Worm (Caenorhabditis elegans): ENCODE data around the gene F21D9.8.

The F21D9.8 gene

ce11 chrV:19308137-19308536 lies 28.3 kb upstream of the F21D9.8 start:
- no peak for TF ChIP-seq hlh-12 (tag; optimal IDR thresholded peaks at IDR 0.05)
- no peak for TF ChIP-seq rpc-1 (optimal IDR thresholded peaks at IDR 0.05)
- no peak for TF ChIP-seq rpc-1 (tag; optimal IDR thresholded peaks at IDR 0.05)
- TF ChIP-seq hlh-26 (GFP tag; conservative IDR thresholded peaks at IDR 0.05) = 0 out of 2 replicates have a peak, but pooled peaks have one; percentile 13
- no peak for TF ChIP-seq ztf-26 (tag; optimal IDR thresholded peaks at IDR 0.05)
- TF ChIP-seq nhr-120 (GFP tag; IDR thresholded peaks at IDR 0.05) = peak; percentile 91
- no peak for TF ChIP-seq rec-8 (tag; optimal IDR thresholded peaks at IDR 0.05)
- no peak for TF ChIP-seq attf-3 (GFP tag; conservative IDR thresholded peaks at IDR 0.05)
- TF ChIP-seq zfh-2 (GFP tag; conservative IDR thresholded peaks at IDR 0.05) = peak; percentile 69; the same call in 1 of the 2 replicates
- TF ChIP-seq mxl-1 (tag; optimal IDR thresholded peaks at IDR 0.05) = no peak
- no peak for TF ChIP-seq hrde-1 (tag; optimal IDR thresholded peaks at IDR 0.05; ENCODE audit: borderline replicate concordance)
- TF ChIP-seq ztf-25 (GFP tag; IDR thresholded peaks at IDR 0.05) = 0 out of 2 replicates have a peak, but pooled peaks have one; percentile 40

ce11 chrV:19306906-19307305 lies 27.1 kb upstream of the F21D9.8 start, which contains the start of gene F55C9.15:
Gene F55C9.15 (minus strand): TSS chrV:19307006.
- TF ChIP-seq ztf-22 (GFP tag; optimal IDR thresholded peaks at IDR 0.05) (no peak), K12H6.12 (tag; optimal IDR thresholded peaks at IDR 0.05) (no peak), mel-28 (tag; optimal IDR thresholded peaks at IDR 0.05; ENCODE audit: borderline replicate concordance) (no peak), egrh-3 (GFP tag; IDR thresholded peaks at IDR 0.05) (no peak)

ce11 chrV:19303589-19304174 lies 23.9 kb upstream of the F21D9.8 start, which contains the start of the genes fbxb-63 and fbxb-61:
Gene fbxb-63 (minus strand): TSS chrV:19303730.
Gene fbxb-61 (plus strand): TSS chrV:19304124.
- TF ChIP-seq ztf-28 (GFP tag; IDR thresholded peaks at IDR 0.05) = no peak
- TF ChIP-seq sea-2 (GFP tag; IDR thresholded peaks at IDR 0.05) = no peak
- no peak for TF ChIP-seq Y53F4B.3 (GFP tag; IDR thresholded peaks at IDR 0.05)
- no peak for TF ChIP-seq efl-1 (GFP tag; optimal IDR thresholded peaks at IDR 0.05)
- no peak for TF ChIP-seq fkh-3 (tag; optimal IDR thresholded peaks at IDR 0.05)
- no peak for TF ChIP-seq ceh-100 (GFP tag; IDR thresholded peaks at IDR 0.05)
- TF ChIP-seq ztf-18 (tag; optimal IDR thresholded peaks at IDR 0.05) = no peak
- TF ChIP-seq dpff-1 (tag; optimal IDR thresholded peaks at IDR 0.05) = no peak
- no peak for TF ChIP-seq F37B4.10 (GFP tag; IDR thresholded peaks at IDR 0.05)
- TF ChIP-seq T26A5.8 (tag; optimal IDR thresholded peaks at IDR 0.05) = no peak
- TF ChIP-seq F23B12.7 (tag; optimal IDR thresholded peaks at IDR 0.05; ENCODE audit: insufficient read depth) = no peak

- TF ChIP-seq F49E8.2 (tag; optimal IDR thresholded peaks at IDR 0.05; ENCODE audit: insufficient read depth) (no peak), ceh-58 (GFP tag; IDR thresholded peaks at IDR 0.05) (no peak), hlh-26 (GFP tag; conservative IDR thresholded peaks at IDR 0.05) (no peak), tbx-9 (tag; optimal IDR thresholded peaks at IDR 0.05; ENCODE audit: borderline replicate concordance) (no peak), lin-35 (GFP tag; optimal IDR thresholded peaks at IDR 0.05) (no peak), rcor-1 (GFP tag; IDR thresholded peaks at IDR 0.05) (no peak), F57A8.1 (GFP tag; optimal IDR thresholded peaks at IDR 0.05) (no peak), F57C9.4 (tag; optimal IDR thresholded peaks at IDR 0.05) (no peak), lsy-27 (tag; optimal IDR thresholded peaks at IDR 0.05; ENCODE audit: borderline replicate concordance, insufficient read depth) (no peak)
Observed at ce11 chrV:19301934-19302333, 22.1 kb upstream of the F21D9.8 start, which contains the start of gene fbxb-62. Gene fbxb-62 (minus strand): TSS chrV:19302034.
